Fruit fly (Drosophila melanogaster): ENCODE data around the gene rdx.

The rdx gene

dm6 chr3R:14053037-14053808 lies 21.4 kb upstream of the rdx start (continued):
- TF ChIP-seq CG2202 (tag; optimal IDR thresholded peaks at IDR 0.05): peak; percentile 83
- TF ChIP-seq CG17829 (tag; optimal IDR thresholded peaks at IDR 0.05): peak; percentile 95
- peak; percentile 96 for TF ChIP-seq Blimp-1 (GFP tag; optimal IDR thresholded peaks at IDR 0.05)
- TF ChIP-seq Bdp1 (GFP tag; optimal IDR thresholded peaks at IDR 0.05): peak; percentile 68
- TF ChIP-seq CG14860 (GFP tag; IDR thresholded peaks at IDR 0.05; ENCODE audit: partially characterized antibody): no peak
- peak; percentile 95 for TF ChIP-seq CG4424 (GFP tag; optimal IDR thresholded peaks at IDR 0.05)
- TF ChIP-seq CG10979 (tag; optimal IDR thresholded peaks at IDR 0.05): peak; percentile 93
- TF ChIP-seq unc-4 (GFP tag; IDR thresholded peaks at IDR 0.05; ENCODE audit: partially characterized antibody): no peak
- no peak for TF ChIP-seq CG16813 (GFP tag; IDR thresholded peaks at IDR 0.05; ENCODE audit: partially characterized antibody)
- no peak for TF ChIP-seq pfk (GFP tag; optimal IDR thresholded peaks at IDR 0.05)
- TF ChIP-seq CG10959 (GFP tag; IDR thresholded peaks at IDR 0.05): peak; percentile 84; the same call in 1 of the 2 replicates
- no peak for TF ChIP-seq ato (GFP tag; IDR thresholded peaks at IDR 0.05; ENCODE audit: partially characterized antibody)
- TF ChIP-seq Hr39 (optimal IDR thresholded peaks at IDR 0.05): no peak
- peak; percentile 35 for TF ChIP-seq CG9797 (GFP tag; optimal IDR thresholded peaks at IDR 0.05)
- TF ChIP-seq E2f2 (GFP tag; IDR thresholded peaks at IDR 0.05): peak; percentile 82
- peak; percentile 95 for TF ChIP-seq bowl (GFP tag; IDR thresholded peaks at IDR 0.05)
- TF ChIP-seq crp (GFP tag; optimal IDR thresholded peaks at IDR 0.05): peak in 1 of 2 experiments; percentile 61
- TF ChIP-seq Chrac-16 (GFP tag; optimal IDR thresholded peaks at IDR 0.05): peak; percentile 95
- peak; percentile 99 for TF ChIP-seq vvl (GFP tag; IDR thresholded peaks at IDR 0.05)
- TF ChIP-seq CG17361 (GFP tag; IDR thresholded peaks at IDR 0.05): peak; percentile 94
- peak; percentile 96 for TF ChIP-seq NfI (GFP tag; optimal IDR thresholded peaks at IDR 0.05)
- peak; percentile 98 for TF ChIP-seq CG12391 (tag; optimal IDR thresholded peaks at IDR 0.05)
- TF ChIP-seq ase (GFP tag; IDR thresholded peaks at IDR 0.05): peak; percentile 97
- TF ChIP-seq Oli (tag; optimal IDR thresholded peaks at IDR 0.05): peak; percentile 97
- TF ChIP-seq CG7786 (GFP tag; optimal IDR thresholded peaks at IDR 0.05): peak; percentile 79
- TF ChIP-seq crol (GFP tag; IDR thresholded peaks at IDR 0.05): peak; percentile 78
- peak; percentile 90 for TF ChIP-seq CG12104 (GFP tag; optimal IDR thresholded peaks at IDR 0.05)
- no peak for TF ChIP-seq hbn (GFP tag; IDR thresholded peaks at IDR 0.05; ENCODE audit: partially characterized antibody)
- TF ChIP-seq eve (GFP tag; optimal IDR thresholded peaks at IDR 0.05): peak in 1 of 2 experiments; percentile 94
- no peak for TF ChIP-seq pan (optimal IDR thresholded peaks at IDR 0.05)
- TF ChIP-seq pan (GFP tag; optimal IDR thresholded peaks at IDR 0.05 in 1 of 2, IDR thresholded peaks at IDR 0.05 in 1 of 2): peak in 1 of 2 experiments; percentile 98
- TF ChIP-seq CG8924 (tag; optimal IDR thresholded peaks at IDR 0.05): peak; percentile 98
- TF ChIP-seq Dek (tag; optimal IDR thresholded peaks at IDR 0.05): peak; percentile 98
- TF ChIP-seq CG6813 (GFP tag; optimal IDR thresholded peaks at IDR 0.05): peak; percentile 97
- peak; percentile 94 for TF ChIP-seq CG2875 (GFP tag; optimal IDR thresholded peaks at IDR 0.05)
- peak; percentile 99 for TF ChIP-seq CG11456 (GFP tag; IDR thresholded peaks at IDR 0.05)
- TF ChIP-seq CG6175 (GFP tag; IDR thresholded peaks at IDR 0.05): peak; percentile 96; the same call in 2 of the 3 replicates
- peak; percentile 43 for TF ChIP-seq Side (GFP tag; optimal IDR thresholded peaks at IDR 0.05)
- TF ChIP-seq CG15073 (GFP tag; optimal IDR thresholded peaks at IDR 0.05): peak; percentile 59
- TF ChIP-seq Nf-YB (GFP tag; optimal IDR thresholded peaks at IDR 0.05): peak; percentile 84
- peak; percentile 32 for TF ChIP-seq kni (GFP tag; optimal IDR thresholded peaks at IDR 0.05)
- TF ChIP-seq Lim3 (GFP tag; IDR thresholded peaks at IDR 0.05): peak; percentile 93
- peak; percentile 92 for TF ChIP-seq CG10274 (GFP tag; optimal IDR thresholded peaks at IDR 0.05)
- peak; percentile 96 for TF ChIP-seq CG5953 (GFP tag; IDR thresholded peaks at IDR 0.05)
- peak; percentile 63 for TF ChIP-seq NK7.1 (GFP tag; optimal IDR thresholded peaks at IDR 0.05)
- peak; percentile 75 to 97 for TF ChIP-seq bsh (GFP tag; optimal IDR thresholded peaks at IDR 0.05)
- peak; percentile 89 for TF ChIP-seq CG10462 (GFP tag; optimal IDR thresholded peaks at IDR 0.05)
- TF ChIP-seq CG7372 (GFP tag; IDR thresholded peaks at IDR 0.05): peak; percentile 97

Measured in whole organism, embryonic.